Fruit fly (Drosophila melanogaster): ENCODE data around the gene CG3557.

The CG3557 gene

DNA sequence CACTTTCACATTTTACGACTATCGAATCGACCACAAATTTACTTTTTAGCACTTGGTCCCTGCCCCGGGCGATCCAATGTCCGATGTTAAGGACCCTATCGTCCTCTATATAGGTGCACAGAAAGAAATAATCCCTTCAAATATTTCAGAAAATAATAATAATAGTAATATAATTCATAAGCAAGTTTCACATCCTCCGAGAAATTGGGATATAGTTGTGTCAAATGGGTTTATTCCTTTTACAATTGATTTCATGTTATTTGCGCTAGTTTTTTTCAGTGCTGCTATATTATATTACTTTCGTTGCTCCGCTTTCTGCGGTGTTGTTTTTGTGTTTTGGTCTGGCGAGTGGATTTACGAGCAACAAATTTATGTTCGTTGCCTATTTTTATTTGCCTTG is 37.1 kb downstream of the CG3557 start (continued):
- no peak for TF ChIP-seq CG5180 (GFP tag; optimal IDR thresholded peaks at IDR 0.05)
- peak; percentile 39 for TF ChIP-seq Ptx1 (GFP tag; IDR thresholded peaks at IDR 0.05)
- peak; percentile 62 for TF ChIP-seq Abd-B (GFP tag; optimal IDR thresholded peaks at IDR 0.05)
- TF ChIP-seq CG8388 (GFP tag; optimal IDR thresholded peaks at IDR 0.05), result no peak
- no peak for TF ChIP-seq prd (optimal IDR thresholded peaks at IDR 0.05)
- peak; percentile 56; the same call in 2 of the 3 replicates for TF ChIP-seq prd (GFP tag; IDR thresholded peaks at IDR 0.05)
- 0 out of 3 replicates have a peak, but pooled peaks have one; percentile 41 for TF ChIP-seq CG11695 (GFP tag; IDR thresholded peaks at IDR 0.05)
- TF ChIP-seq ham (GFP tag; IDR thresholded peaks at IDR 0.05), result no peak
- TF ChIP-seq E2f1 (GFP tag; IDR thresholded peaks at IDR 0.05), result no peak
- no peak for TF ChIP-seq CG15514 (GFP tag; optimal IDR thresholded peaks at IDR 0.05)
- TF ChIP-seq hkb (optimal IDR thresholded peaks at IDR 0.05), result no peak
- 0 out of 2 replicates have a peak, but pooled peaks have one; percentile 38 for TF ChIP-seq hkb (GFP tag; IDR thresholded peaks at IDR 0.05)
- TF ChIP-seq klu (GFP tag; IDR thresholded peaks at IDR 0.05), result no peak
- peak; percentile 68 for TF ChIP-seq Rfx (GFP tag; IDR thresholded peaks at IDR 0.05)
- peak; percentile 53 for TF ChIP-seq CG2120 (GFP tag; optimal IDR thresholded peaks at IDR 0.05)
- TF ChIP-seq CG8924 (tag; optimal IDR thresholded peaks at IDR 0.05), result peak; percentile 38
- no peak for TF ChIP-seq Elba2 (GFP tag; optimal IDR thresholded peaks at IDR 0.05)
- no peak for TF ChIP-seq z (GFP tag; IDR thresholded peaks at IDR 0.05)
- TF ChIP-seq nmo (GFP tag; optimal IDR thresholded peaks at IDR 0.05), result peak; percentile 24
- TF ChIP-seq H2.0 (GFP tag; IDR thresholded peaks at IDR 0.05), result 0 out of 2 replicates have a peak, but pooled peaks have one; percentile 13
- no peak for TF ChIP-seq gem (tag; optimal IDR thresholded peaks at IDR 0.05)
- TF ChIP-seq CG9817 (tag; optimal IDR thresholded peaks at IDR 0.05), result peak; percentile 50
- no peak for TF ChIP-seq MTF-1 (GFP tag; optimal IDR thresholded peaks at IDR 0.05; ENCODE audit: borderline replicate concordance)
- peak; percentile 49; the same call in 1 of the 2 replicates for TF ChIP-seq lmd (GFP tag; IDR thresholded peaks at IDR 0.05)
- no peak for TF ChIP-seq CG33557 (GFP tag; optimal IDR thresholded peaks at IDR 0.05)
- TF ChIP-seq cato (GFP tag; optimal IDR thresholded peaks at IDR 0.05; ENCODE audit: borderline replicate concordance), result no peak
- no peak for TF ChIP-seq CG17802 (tag; optimal IDR thresholded peaks at IDR 0.05)
- no peak for TF ChIP-seq CG9876 (GFP tag; optimal IDR thresholded peaks at IDR 0.05)
- peak; percentile 49; the same call in 1 of the 2 replicates for TF ChIP-seq CG9932 (GFP tag; IDR thresholded peaks at IDR 0.05)
- TF ChIP-seq peb (GFP tag; IDR thresholded peaks at IDR 0.05), result no peak
- peak; percentile 47 for TF ChIP-seq Fer3 (tag; optimal IDR thresholded peaks at IDR 0.05)
- TF ChIP-seq CG11504 (tag; optimal IDR thresholded peaks at IDR 0.05), result peak; percentile 66
- no peak for TF ChIP-seq Scr (GFP tag; IDR thresholded peaks at IDR 0.05; ENCODE audit: partially characterized antibody)
- TF ChIP-seq CG13424 (tag; optimal IDR thresholded peaks at IDR 0.05), result peak; percentile 52
- peak; percentile 13; the same call in 1 of the 2 replicates for TF ChIP-seq CG7372 (GFP tag; IDR thresholded peaks at IDR 0.05)
- TF ChIP-seq CG13894 (tag; optimal IDR thresholded peaks at IDR 0.05), result peak; percentile 82
- peak; percentile 71 for TF ChIP-seq sob (GFP tag; IDR thresholded peaks at IDR 0.05)
- no peak for TF ChIP-seq CG2678 (tag; optimal IDR thresholded peaks at IDR 0.05)
- no peak for TF ChIP-seq CG5245 (GFP tag; optimal IDR thresholded peaks at IDR 0.05)
- TF ChIP-seq hth (optimal IDR thresholded peaks at IDR 0.05), result no peak
- TF ChIP-seq nau (GFP tag; optimal IDR thresholded peaks at IDR 0.05), result no peak

All from whole organism, embryonic.